Fruit fly (Drosophila melanogaster): ENCODE results near the gene CG7135.

Gene CG7135

DNA sequence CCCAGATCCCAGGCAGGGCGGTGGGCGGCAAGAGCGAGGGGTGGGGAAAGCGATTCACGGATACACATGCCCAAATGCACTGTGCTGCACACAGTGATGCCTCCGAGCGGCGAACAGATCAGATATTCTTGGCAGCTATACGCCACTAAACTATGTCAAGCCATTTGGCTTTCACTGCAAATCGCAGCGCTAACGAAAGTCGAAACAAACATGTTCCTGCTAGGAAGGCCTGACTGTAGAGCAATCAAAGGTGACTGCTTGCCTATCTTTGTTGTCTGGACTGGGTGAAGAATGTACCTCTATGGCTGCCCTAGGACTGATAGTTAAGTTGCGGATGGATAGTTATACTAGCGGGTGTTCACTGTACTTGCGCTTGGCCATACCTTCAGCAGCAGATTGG lies 32.6 kb downstream of the CG7135 start (continued):
- TF ChIP-seq Smox (GFP tag; optimal IDR thresholded peaks at IDR 0.05) (peak; percentile 15), CG6276 (GFP tag; optimal IDR thresholded peaks at IDR 0.05) (no peak), achi (GFP tag; optimal IDR thresholded peaks at IDR 0.05) (peak; percentile 48), CG8319 (GFP tag; optimal IDR thresholded peaks at IDR 0.05) (peak; percentile 5), CG9139 (GFP tag; optimal IDR thresholded peaks at IDR 0.05) (no peak), esn (GFP tag; optimal IDR thresholded peaks at IDR 0.05) (peak; percentile 18), Sox15 (GFP tag; optimal IDR thresholded peaks at IDR 0.05) (peak; percentile 25), CG32006 (GFP tag; optimal IDR thresholded peaks at IDR 0.05) (peak; percentile 67), Eip75B (GFP tag; optimal IDR thresholded peaks at IDR 0.05) (no peak), Sox102F (GFP tag; optimal IDR thresholded peaks at IDR 0.05) (peak; percentile 17), CG10669 (GFP tag; optimal IDR thresholded peaks at IDR 0.05) (no peak), CG7368 (GFP tag; optimal IDR thresholded peaks at IDR 0.05) (no peak), Sox14 (GFP tag; optimal IDR thresholded peaks at IDR 0.05) (no peak), topi (GFP tag; optimal IDR thresholded peaks at IDR 0.05) (peak; percentile 17), CG8119 (GFP tag; IDR thresholded peaks at IDR 0.05) (peak; percentile 51; the same call in 2 of the 3 replicates), CG34406 (GFP tag; optimal IDR thresholded peaks at IDR 0.05) (peak; percentile 16), CG3032 (tag; optimal IDR thresholded peaks at IDR 0.05) (no peak), fkh (GFP tag; optimal IDR thresholded peaks at IDR 0.05) (no peak), salr (GFP tag; optimal IDR thresholded peaks at IDR 0.05) (peak in 1 of 2 experiments; percentile 0), dac (GFP tag; optimal IDR thresholded peaks at IDR 0.05) (no peak), CG11294 (GFP tag; IDR thresholded peaks at IDR 0.05) (no peak; the same call in 1 of the 2 replicates), Gug (GFP tag; IDR thresholded peaks at IDR 0.05) (peak; percentile 32; the same call in 1 of the 2 replicates), net (GFP tag; optimal IDR thresholded peaks at IDR 0.05) (no peak), CG6163 (GFP tag; IDR thresholded peaks at IDR 0.05) (no peak), pdm3 (GFP tag; optimal IDR thresholded peaks at IDR 0.05) (peak; percentile 42), ss (GFP tag; optimal IDR thresholded peaks at IDR 0.05) (no peak)

DNA sequence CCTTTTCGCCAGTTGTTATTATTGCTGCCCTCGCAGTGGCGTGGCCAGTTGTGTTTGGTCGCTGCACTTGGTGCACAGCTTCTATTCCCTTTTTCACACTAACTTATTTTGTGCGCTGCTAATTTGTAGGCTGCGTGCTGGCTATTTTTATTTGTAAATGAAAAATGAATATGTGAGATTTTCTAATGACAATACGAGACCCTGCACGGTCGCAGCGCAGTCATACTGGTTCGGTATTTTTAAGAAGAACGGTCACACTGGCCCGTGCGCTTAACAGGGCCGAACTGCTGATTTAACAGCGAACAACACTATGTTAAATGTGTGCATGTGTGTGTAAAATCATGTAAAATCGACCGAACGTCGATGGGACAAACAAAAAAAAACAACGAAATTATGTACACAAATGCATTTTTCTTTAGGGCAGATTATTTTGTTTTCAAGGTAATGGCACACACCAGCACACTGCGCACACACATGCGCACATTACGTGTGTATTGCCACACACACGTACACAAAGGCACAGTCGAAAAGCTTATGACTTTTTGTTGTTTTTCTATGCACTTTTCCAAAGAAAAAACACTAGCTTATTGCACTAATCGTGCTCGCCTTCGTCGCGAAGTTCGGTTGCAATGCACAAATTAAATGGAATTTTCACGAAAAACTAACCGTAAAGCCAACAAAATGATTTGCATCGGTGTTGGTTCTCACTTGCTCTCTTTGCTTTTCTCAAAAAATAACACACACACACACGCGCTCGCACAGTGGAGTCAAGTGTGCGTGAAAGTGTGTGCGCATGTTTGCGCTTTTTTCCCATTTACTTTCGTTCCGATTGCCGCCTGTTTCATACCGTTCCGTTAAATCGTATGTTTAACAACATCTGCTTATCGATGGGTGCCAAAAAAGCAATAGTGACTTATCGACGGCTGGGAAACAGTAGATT lies 33.7 kb downstream of the CG7135 start, which contains the start of gene ari-1:
ari-1 (minus strand) TSS at position 875 of the 940 bp plus-strand sequence.
- TF ChIP-seq spab (GFP tag; optimal IDR thresholded peaks at IDR 0.05) (no peak), acj6 (GFP tag; optimal IDR thresholded peaks at IDR 0.05) (no peak), CG16779 (tag; optimal IDR thresholded peaks at IDR 0.05) (no peak), dac (GFP tag; optimal IDR thresholded peaks at IDR 0.05) (peak; percentile 12), OdsH (GFP tag; optimal IDR thresholded peaks at IDR 0.05) (no peak), salr (GFP tag; optimal IDR thresholded peaks at IDR 0.05) (no peak), CG10669 (GFP tag; optimal IDR thresholded peaks at IDR 0.05) (no peak), Hr38 (GFP tag; optimal IDR thresholded peaks at IDR 0.05) (no peak), CG9139 (GFP tag; optimal IDR thresholded peaks at IDR 0.05) (no peak), Ets21C (GFP tag; optimal IDR thresholded peaks at IDR 0.05) (no peak), CG1621 (tag; optimal IDR thresholded peaks at IDR 0.05) (no peak), Hr39 (GFP tag; optimal IDR thresholded peaks at IDR 0.05) (no peak), CG8319 (GFP tag; optimal IDR thresholded peaks at IDR 0.05) (no peak), CG31627 (GFP tag; optimal IDR thresholded peaks at IDR 0.05) (no peak), CG6163 (GFP tag; IDR thresholded peaks at IDR 0.05) (no peak), CG15336 (GFP tag; IDR thresholded peaks at IDR 0.05) (0 out of 2 replicates have a peak, but pooled peaks have one; percentile 22), CG8632 (GFP tag; optimal IDR thresholded peaks at IDR 0.05) (no peak), Ets96B (tag; optimal IDR thresholded peaks at IDR 0.05) (no peak), cyc (GFP tag; optimal IDR thresholded peaks at IDR 0.05) (no peak), CG4318 (GFP tag; optimal IDR thresholded peaks at IDR 0.05) (no peak), CG32006 (GFP tag; optimal IDR thresholded peaks at IDR 0.05) (no peak), CG8119 (GFP tag; IDR thresholded peaks at IDR 0.05) (no peak), CG6854 (GFP tag; optimal IDR thresholded peaks at IDR 0.05) (no peak), esn (GFP tag; optimal IDR thresholded peaks at IDR 0.05) (no peak), CG10631 (GFP tag; optimal IDR thresholded peaks at IDR 0.05) (no peak), CG6276 (GFP tag; optimal IDR thresholded peaks at IDR 0.05) (peak; percentile 22), topi (GFP tag; optimal IDR thresholded peaks at IDR 0.05) (no peak), CG11294 (GFP tag; IDR thresholded peaks at IDR 0.05) (no peak), Sox14 (GFP tag; optimal IDR thresholded peaks at IDR 0.05) (no peak), CG6808 (GFP tag; optimal IDR thresholded peaks at IDR 0.05) (no peak), fkh (GFP tag; optimal IDR thresholded peaks at IDR 0.05) (peak; percentile 47), Sox15 (GFP tag; optimal IDR thresholded peaks at IDR 0.05) (no peak), CG34406 (GFP tag; optimal IDR thresholded peaks at IDR 0.05) (no peak), CG11902 (GFP tag; optimal IDR thresholded peaks at IDR 0.05) (no peak), net (GFP tag; optimal IDR thresholded peaks at IDR 0.05) (no peak), Hr4 (GFP tag; optimal IDR thresholded peaks at IDR 0.05) (no peak), vri (GFP tag; optimal IDR thresholded peaks at IDR 0.05) (peak; percentile 13)

All from whole organism, prepupa.